Worm (Caenorhabditis elegans) whole organism, early embryonic: Measurements from ENCODE around the gene F52G3.7.

Source experiments
- B0310.2 ChIP-seq: sonication (generic microtip); optimal IDR thresholded peaks from 2 replicates; lab custom pipeline; 2016; ENCODE audit warnings: mild to moderate bottlenecking, missing genetic modification characterization, missing compliant biosample characterization
- F13C5.2 ChIP-seq: sonication (generic microtip); optimal IDR thresholded peaks from 2 replicates; lab custom pipeline; 2017; ENCODE audit warnings: mild to moderate bottlenecking, missing genetic modification characterization, inconsistent platforms, missing compliant biosample characterization
- aly-1 ChIP-seq: sonication (generic microtip); optimal IDR thresholded peaks from 2 replicates; lab custom pipeline; 2016; ENCODE audit warnings: missing genetic modification characterization, missing compliant biosample characterization
- ama-1 ChIP-seq: fragments of 150-350 bp; optimal IDR thresholded peaks from 2 replicates; lab custom pipeline; 2014
- ceh-13 ChIP-seq: fragments of 200-800 bp; sonication (Bioruptor generic); optimal IDR thresholded peaks from 2 replicates; lab custom pipeline; 2018; ENCODE audit warnings: mild to moderate bottlenecking, missing genetic modification characterization, missing compliant biosample characterization
- ceh-36 ChIP-seq: sonication (generic microtip); optimal IDR thresholded peaks from 2 replicates; lab custom pipeline; 2016; ENCODE audit warnings: missing genetic modification characterization, inconsistent platforms, missing compliant biosample characterization
- ets-7 ChIP-seq: sonication (generic microtip); optimal IDR thresholded peaks from 2 replicates; lab custom pipeline; 2016; ENCODE audit warnings: missing genotype, missing genetic modification characterization, missing compliant biosample characterization
- flt-1 ChIP-seq: fragments of 200-800 bp; sonication (Bioruptor generic); IDR thresholded peaks from 2 replicates; pipeline ENCODE4 v1.3.6; 2022; ENCODE audit warnings: missing genetic modification characterization, missing compliant biosample characterization
- hmbx-1 ChIP-seq: sonication (generic microtip); optimal IDR thresholded peaks from 2 replicates; lab custom pipeline; 2016; ENCODE audit warnings: mild to moderate bottlenecking, missing genetic modification characterization, missing compliant biosample characterization
- hmg-4 ChIP-seq: fragments of 200-800 bp; sonication (Bioruptor generic); optimal IDR thresholded peaks from 2 replicates; lab custom pipeline; 2018; ENCODE audit warnings: mild to moderate bottlenecking, missing genetic modification characterization, missing compliant biosample characterization
- hnd-1 ChIP-seq: sonication (generic microtip); optimal IDR thresholded peaks from 2 replicates; lab custom pipeline; 2016; ENCODE audit warnings: missing genetic modification characterization, missing compliant biosample characterization
- pes-1 ChIP-seq: fragments of 200-800 bp; sonication (Bioruptor generic); IDR thresholded peaks from 2 replicates; pipeline ENCODE4 v1.3.6; 2022; ENCODE audit warnings: missing genetic modification reagents, missing genetic modification characterization, missing compliant biosample characterization
- scrt-1 ChIP-seq: fragments of 200-800 bp; sonication (Bioruptor generic); IDR thresholded peaks from 2 replicates; pipeline ENCODE4 v1.3.6; 2022; ENCODE audit warnings: missing genetic modification characterization, missing compliant biosample characterization
- sea-1 ChIP-seq: fragments of 200-800 bp; sonication (Bioruptor generic); conservative IDR thresholded peaks from 2 replicates; pipeline ENCODE4 v1.3.6; 2022; ENCODE audit warnings: missing genetic modification characterization, missing compliant biosample characterization
- tbx-11 ChIP-seq: fragments of 200-800 bp; sonication (Bioruptor generic); IDR thresholded peaks from 2 replicates; pipeline ENCODE4 v1.3.6; 2022; ENCODE audit warnings: missing genetic modification characterization, missing compliant biosample characterization
- tbx-37 ChIP-seq: fragments of 200-800 bp; sonication (Bioruptor generic); conservative IDR thresholded peaks from 2 replicates; pipeline ENCODE4 v1.3.6; 2022; ENCODE audit warnings: missing genetic modification reagents, missing genetic modification characterization, missing compliant biosample characterization
- tra-4 ChIP-seq: sonication (generic microtip); optimal IDR thresholded peaks from 2 replicates; lab custom pipeline; 2017; ENCODE audit warnings: missing genetic modification characterization, missing compliant biosample characterization

The F52G3.7 gene

ce11 chrX:16952859-16953258 lies 10.9 kb upstream of the F52G3.7 start, which contains the start of gene F52G3.8:
F52G3.8 (minus strand) TSS chrX:16952959.
- TF ChIP-seq ama-1 (lab: Kevin White, UChicago), result no peak
- no peak for TF ChIP-seq sea-1 (GFP tag; lab: Robert Waterston, UW)
- no peak for TF ChIP-seq B0310.2 (tag; lab: Kevin White, UChicago)
- no peak for TF ChIP-seq ceh-36
- no peak for TF ChIP-seq tra-4 (tag; lab: Kevin White, UChicago)
- no peak for TF ChIP-seq F13C5.2 (tag; lab: Kevin White, UChicago)
- TF ChIP-seq pes-1, result no peak
- TF ChIP-seq tbx-11 (GFP tag; lab: Robert Waterston, UW), result no peak
- no peak for TF ChIP-seq hmg-4 (GFP tag; lab: Kevin White, UChicago)

ce11 chrX:16958015-16958414 lies 5.7 kb upstream of the F52G3.7 start:
- no peak for TF ChIP-seq scrt-1

- no peak for TF ChIP-seq ceh-36
- TF ChIP-seq tbx-37 (GFP tag; lab: Robert Waterston, UW), result no peak
- TF ChIP-seq aly-1 (tag; lab: Kevin White, UChicago), result no peak
- no peak for TF ChIP-seq F13C5.2 (tag; lab: Kevin White, UChicago)
- TF ChIP-seq pes-1, result no peak
- no peak for TF ChIP-seq ceh-13 (GFP tag; lab: Kevin White, UChicago)
- TF ChIP-seq flt-1, result no peak
- no peak for TF ChIP-seq ets-7 (tag; lab: Kevin White, UChicago)
- no peak for TF ChIP-seq scrt-1
- no peak for TF ChIP-seq tra-4 (tag; lab: Kevin White, UChicago)
- TF ChIP-seq hnd-1 (tag; lab: Kevin White, UChicago), result no peak
- TF ChIP-seq hmbx-1 (tag; lab: Kevin White, UChicago), result no peak
- no peak for TF ChIP-seq hmg-4 (GFP tag; lab: Kevin White, UChicago)
- no peak for TF ChIP-seq ama-1 (lab: Kevin White, UChicago)
- TF ChIP-seq sea-1 (GFP tag; lab: Robert Waterston, UW), result no peak
- no peak for TF ChIP-seq tbx-11 (GFP tag; lab: Robert Waterston, UW)
- no peak for TF ChIP-seq B0310.2 (tag; lab: Kevin White, UChicago)
Measured at ce11 chrX:16960346-16960745, 3.4 kb upstream of the F52G3.7 start.

- TF ChIP-seq ceh-36 (no peak), hmbx-1 (tag; lab: Kevin White, UChicago) (no peak), scrt-1 (0 out of 2 replicates have a peak, but pooled peaks have one; percentile 53), F13C5.2 (tag; lab: Kevin White, UChicago) (peak; percentile 80), ets-7 (tag; lab: Kevin White, UChicago) (peak; percentile 32), ceh-13 (GFP tag; lab: Kevin White, UChicago) (no peak), tra-4 (tag; lab: Kevin White, UChicago) (no peak), flt-1 (peak; percentile 28; the same call in 1 of the 2 replicates), aly-1 (tag; lab: Kevin White, UChicago) (peak; percentile 54), hmg-4 (GFP tag; lab: Kevin White, UChicago) (peak; percentile 89), hnd-1 (tag; lab: Kevin White, UChicago) (no peak), tbx-37 (GFP tag; lab: Robert Waterston, UW) (no peak), pes-1 (peak; percentile 12; the same call in 1 of the 2 replicates), B0310.2 (tag; lab: Kevin White, UChicago) (peak; percentile 38), tbx-11 (GFP tag; lab: Robert Waterston, UW) (no peak), sea-1 (GFP tag; lab: Robert Waterston, UW) (0 out of 2 replicates have a peak, but pooled peaks have one; percentile 38), ama-1 (lab: Kevin White, UChicago) (no peak)
Measured at ce11 chrX:16961387-16961786, 2.3 kb upstream of the F52G3.7 start.

- no peak for TF ChIP-seq hnd-1 (tag; lab: Kevin White, UChicago)
- no peak for TF ChIP-seq tra-4 (tag; lab: Kevin White, UChicago)
- no peak for TF ChIP-seq tbx-11 (GFP tag; lab: Robert Waterston, UW)
- TF ChIP-seq scrt-1, result no peak
- no peak for TF ChIP-seq sea-1 (GFP tag; lab: Robert Waterston, UW)
- TF ChIP-seq aly-1 (tag; lab: Kevin White, UChicago), result no peak
- no peak for TF ChIP-seq hmg-4 (GFP tag; lab: Kevin White, UChicago)
- no peak for TF ChIP-seq flt-1
- no peak for TF ChIP-seq pes-1
- no peak for TF ChIP-seq ceh-36
- no peak for TF ChIP-seq tbx-37 (GFP tag; lab: Robert Waterston, UW)
- TF ChIP-seq ets-7 (tag; lab: Kevin White, UChicago), result no peak
- TF ChIP-seq ama-1 (lab: Kevin White, UChicago), result no peak
Measured at ce11 chrX:16962640-16963039, 1.1 kb upstream of the F52G3.7 start.

ce11 chrX:16965888-16966287 lies 2.2 kb downstream of the F52G3.7 start:
- no peak for TF ChIP-seq hnd-1 (tag; lab: Kevin White, UChicago)
- TF ChIP-seq ets-7 (tag; lab: Kevin White, UChicago), result no peak
- TF ChIP-seq ceh-36, result no peak
- no peak for TF ChIP-seq pes-1
- TF ChIP-seq ama-1 (lab: Kevin White, UChicago), result no peak
- no peak for TF ChIP-seq F13C5.2 (tag; lab: Kevin White, UChicago)
- TF ChIP-seq hmg-4 (GFP tag; lab: Kevin White, UChicago), result no peak
- TF ChIP-seq sea-1 (GFP tag; lab: Robert Waterston, UW), result no peak
- TF ChIP-seq hmbx-1 (tag; lab: Kevin White, UChicago), result no peak
- no peak for TF ChIP-seq ceh-13 (GFP tag; lab: Kevin White, UChicago)

- no peak for TF ChIP-seq scrt-1
- no peak for TF ChIP-seq ceh-36
- TF ChIP-seq tra-4 (tag; lab: Kevin White, UChicago), result no peak
- no peak for TF ChIP-seq ama-1 (lab: Kevin White, UChicago)
Measured at ce11 chrX:16967813-16968212, 4.1 kb downstream of the F52G3.7 start.

- TF ChIP-seq ets-7 (tag; lab: Kevin White, UChicago) (no peak), hmbx-1 (tag; lab: Kevin White, UChicago) (no peak), ceh-13 (GFP tag; lab: Kevin White, UChicago) (no peak), F13C5.2 (tag; lab: Kevin White, UChicago) (no peak), hmg-4 (GFP tag; lab: Kevin White, UChicago) (no peak), scrt-1 (no peak), flt-1 (no peak), hnd-1 (tag; lab: Kevin White, UChicago) (no peak), aly-1 (tag; lab: Kevin White, UChicago) (no peak)
Measured at ce11 chrX:16976043-16976442, 12.3 kb downstream of the F52G3.7 start, which contains the start of gene F52G3.5. F52G3.5 (minus strand) TSS chrX:16976143.
